Worm (Caenorhabditis elegans): ENCODE measurements around the gene W05H9.2.

Gene W05H9.2

DNA sequence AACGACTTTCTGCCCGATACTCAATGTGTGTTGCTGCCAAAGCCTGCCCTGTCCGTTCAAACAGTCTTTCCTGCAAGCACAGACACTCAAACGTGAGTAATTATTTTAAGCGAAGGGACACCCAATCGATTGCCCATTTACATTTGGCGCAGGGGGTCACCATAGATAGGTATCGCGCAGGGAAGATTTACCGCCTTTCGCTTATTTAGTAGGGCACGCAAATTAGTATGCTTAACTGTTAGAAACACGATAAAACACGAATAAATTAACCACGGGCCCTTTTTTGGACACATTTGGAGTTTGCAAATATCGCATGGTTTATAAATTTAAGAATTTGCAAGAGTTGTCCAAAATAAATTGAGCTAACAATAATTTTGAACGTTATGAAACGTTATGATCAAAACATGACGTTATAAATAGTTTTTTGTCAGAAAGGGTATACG lies 29.6 kb downstream of the W05H9.2 start (continued):
- no peak for TF ChIP-seq sptf-1 (tag; optimal IDR thresholded peaks at IDR 0.05)
- TF ChIP-seq ceh-90 (tag; optimal IDR thresholded peaks at IDR 0.05) = peak; percentile 55
- TF ChIP-seq ceh-8 (GFP tag; optimal IDR thresholded peaks at IDR 0.05) = peak; percentile 99
- TF ChIP-seq tlp-1 (tag; optimal IDR thresholded peaks at IDR 0.05) = peak; percentile 33
- TF ChIP-seq unc-62 (GFP tag; optimal IDR thresholded peaks at IDR 0.05) = no peak
- peak; percentile 99 for TF ChIP-seq nhr-85 (tag)
- peak; percentile 99 for TF ChIP-seq egl-13 (tag; optimal IDR thresholded peaks at IDR 0.05)
- peak; percentile 77 for TF ChIP-seq unc-130 (tag; optimal IDR thresholded peaks at IDR 0.05)
- TF ChIP-seq jun-1 (tag; optimal IDR thresholded peaks at IDR 0.05) = peak; percentile 100
- TF ChIP-seq efl-1 (optimal IDR thresholded peaks at IDR 0.05) = peak; percentile 83 to 91
- TF ChIP-seq efl-1 (GFP tag; optimal IDR thresholded peaks at IDR 0.05 in 1 of 2) = peak; percentile 71 to 96
- TF ChIP-seq hlh-17 (GFP tag; optimal IDR thresholded peaks at IDR 0.05; ENCODE audit: borderline replicate concordance) = peak; percentile 7
- TF ChIP-seq dsc-1 (tag; optimal IDR thresholded peaks at IDR 0.05) = peak; percentile 100
- peak; percentile 81 for TF ChIP-seq unc-98 (GFP tag; IDR thresholded peaks at IDR 0.05)
- TF ChIP-seq C34B4.2 (tag; optimal IDR thresholded peaks at IDR 0.05) = no peak
- TF ChIP-seq lsy-2 (tag; optimal IDR thresholded peaks at IDR 0.05) = peak; percentile 94 to 95
- peak; percentile 52 for TF ChIP-seq nhr-84 (tag; optimal IDR thresholded peaks at IDR 0.05)
- peak; percentile 68 for TF ChIP-seq hlh-4 (tag; optimal IDR thresholded peaks at IDR 0.05)
- TF ChIP-seq lir-3 (tag; optimal IDR thresholded peaks at IDR 0.05; ENCODE audit: poor library complexity) = peak; percentile 92
- peak; percentile 99 for TF ChIP-seq irx-1 (tag; optimal IDR thresholded peaks at IDR 0.05)
- peak; percentile 96 for TF ChIP-seq ces-1 (GFP tag; optimal IDR thresholded peaks at IDR 0.05)
- TF ChIP-seq unc-30 (tag; optimal IDR thresholded peaks at IDR 0.05) = peak; percentile 96
- TF ChIP-seq vab-15 (tag; optimal IDR thresholded peaks at IDR 0.05) = peak; percentile 81
- TF ChIP-seq nhr-28 (tag; optimal IDR thresholded peaks at IDR 0.05) = peak; percentile 62
- TF ChIP-seq unc-86 (tag; optimal IDR thresholded peaks at IDR 0.05) = peak; percentile 98
- TF ChIP-seq grh-1 (GFP tag; IDR thresholded peaks at IDR 0.05) = peak; percentile 98
- TF ChIP-seq pag-3 (tag; optimal IDR thresholded peaks at IDR 0.05; ENCODE audit: borderline replicate concordance, insufficient read depth) = no peak
- TF ChIP-seq mep-1 (tag; optimal IDR thresholded peaks at IDR 0.05) = peak; percentile 99
- TF ChIP-seq rnt-1 (tag; optimal IDR thresholded peaks at IDR 0.05) = peak; percentile 98
- TF ChIP-seq zip-4 (GFP tag; optimal IDR thresholded peaks at IDR 0.05) = peak; percentile 96
- peak; percentile 99 for TF ChIP-seq fkh-8 (tag; optimal IDR thresholded peaks at IDR 0.05)
- peak; percentile 93 for TF ChIP-seq isw-1 (GFP tag; IDR thresholded peaks at IDR 0.05)
- peak; percentile 99 for TF ChIP-seq tbx-2 (tag; optimal IDR thresholded peaks at IDR 0.05)
- TF ChIP-seq ceh-63 (GFP tag; optimal IDR thresholded peaks at IDR 0.05) = peak; percentile 98
- peak; percentile 99 for TF ChIP-seq lin-39 (tag; optimal IDR thresholded peaks at IDR 0.05)
- peak; percentile 99 for TF ChIP-seq C16A3.4 (tag; optimal IDR thresholded peaks at IDR 0.05)
- peak; percentile 99 for TF ChIP-seq nhr-20 (tag; optimal IDR thresholded peaks at IDR 0.05)
- peak; percentile 58 to 100 (median 96) for TF ChIP-seq elt-3 (tag; optimal IDR thresholded peaks at IDR 0.05)
- TF ChIP-seq lin-35 (GFP tag; optimal IDR thresholded peaks at IDR 0.05) = peak; percentile 82 to 93
- TF ChIP-seq elt-2 (tag; optimal IDR thresholded peaks at IDR 0.05) = peak; percentile 96
- TF ChIP-seq mef-2 (tag; optimal IDR thresholded peaks at IDR 0.05) = peak; percentile 90
- peak; percentile 99 for TF ChIP-seq fos-1 (tag; optimal IDR thresholded peaks at IDR 0.05)
- TF ChIP-seq lin-15B (tag; optimal IDR thresholded peaks at IDR 0.05) = peak; percentile 29
- TF ChIP-seq swsn-7 (tag; optimal IDR thresholded peaks at IDR 0.05) = peak; percentile 99
- peak; percentile 99 for TF ChIP-seq ztf-4 (tag; optimal IDR thresholded peaks at IDR 0.05)
- TF ChIP-seq lin-13 (GFP tag; optimal IDR thresholded peaks at IDR 0.05) = peak; percentile 95
- no peak for TF ChIP-seq ets-5 (GFP tag; IDR thresholded peaks at IDR 0.05)
- no peak for TF ChIP-seq Y116A8C.19 (tag; optimal IDR thresholded peaks at IDR 0.05; ENCODE audit: borderline replicate concordance)
- peak; percentile 97 for TF ChIP-seq sup-37 (GFP tag; optimal IDR thresholded peaks at IDR 0.05)
- peak; percentile 99 for TF ChIP-seq sox-4 (tag; optimal IDR thresholded peaks at IDR 0.05)
- TF ChIP-seq ceh-82 (tag; optimal IDR thresholded peaks at IDR 0.05) = peak; percentile 98 to 100 (median 99)
- TF ChIP-seq nhr-19 (GFP tag; conservative IDR thresholded peaks at IDR 0.05) = peak; percentile 98
- TF ChIP-seq hpl-2 (GFP tag; optimal IDR thresholded peaks at IDR 0.05) = peak; percentile 98

All from whole organism, L1 larva.